Worm (Caenorhabditis elegans): ENCODE data around the gene mrg-1.

DNA sequence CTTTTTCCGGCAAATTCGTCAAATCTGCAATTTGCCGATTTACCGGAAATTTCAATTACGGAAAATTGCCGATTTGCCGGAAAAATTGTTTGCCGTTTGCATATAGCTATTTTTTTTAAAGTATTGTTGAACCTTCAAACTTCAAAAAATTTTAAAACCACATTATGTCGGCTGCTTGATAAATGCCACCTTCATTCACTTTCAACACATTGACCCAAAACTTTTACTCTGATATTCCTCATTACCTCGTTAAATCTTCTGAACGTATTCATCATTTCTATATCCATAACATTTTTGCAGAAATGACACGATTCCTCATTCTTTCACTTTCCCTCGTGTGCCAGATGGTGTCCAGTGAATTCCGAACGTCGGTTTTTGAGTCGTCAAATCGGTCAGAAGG lies 45.4 kb downstream of the mrg-1 start, which contains the start of gene Y37D8A.3:
- TF ChIP-seq nhr-12 (tag; optimal IDR thresholded peaks at IDR 0.05) (no peak), elt-3 (tag; optimal IDR thresholded peaks at IDR 0.05) (no peak), mep-1 (tag; optimal IDR thresholded peaks at IDR 0.05) (no peak), snpc-4 (tag; optimal IDR thresholded peaks at IDR 0.05) (no peak), lin-13 (tag; optimal IDR thresholded peaks at IDR 0.05) (no peak), unc-62 (GFP tag; optimal IDR thresholded peaks at IDR 0.05) (no peak), pha-4 (tag; optimal IDR thresholded peaks at IDR 0.05) (no peak), elt-1 (tag; optimal IDR thresholded peaks at IDR 0.05; ENCODE audit: borderline replicate concordance, insufficient read depth) (no peak), ceh-83 (GFP tag; optimal IDR thresholded peaks at IDR 0.05) (no peak), nhr-2 (tag; optimal IDR thresholded peaks at IDR 0.05) (no peak), nhr-76 (tag; optimal IDR thresholded peaks at IDR 0.05) (no peak), ztf-11 (tag; optimal IDR thresholded peaks at IDR 0.05) (no peak)
